Fruit fly (Drosophila melanogaster) whole organism, adult: Measurements from ENCODE around the gene CG33668.
"Not testable (repeated sequence)": the region's sequence is repeated elsewhere in the genome, so short reads cannot be mapped to it uniquely, and the experiment has no call there.

Experiments
- CG12768 ChIP-seq: fragments of 200-800 bp; sonication (Bioruptor generic); optimal IDR thresholded peaks from 2 replicates; lab custom pipeline; 2017; ENCODE audit warnings: missing biosample characterization, missing genetic modification characterization, mild to moderate bottlenecking, moderate library complexity, missing genetic modification reagents
- CG14711 ChIP-seq: fragments of 200-800 bp; sonication (Bioruptor generic); optimal IDR thresholded peaks from 2 replicates; lab custom pipeline; 2018; ENCODE audit warnings: missing biosample characterization, mild to moderate bottlenecking, missing genetic modification characterization, moderate library complexity
- CG33017 ChIP-seq: fragments of 200-800 bp; sonication (Bioruptor generic); optimal IDR thresholded peaks from 2 replicates; lab custom pipeline; 2018; ENCODE audit warnings: missing biosample characterization, mild to moderate bottlenecking, missing genetic modification characterization, moderate library complexity
- CG7045 ChIP-seq: fragments of 200-800 bp; sonication (Bioruptor generic); optimal IDR thresholded peaks from 2 replicates; lab custom pipeline; 2017; ENCODE audit warnings: missing biosample characterization, mild to moderate bottlenecking, missing genetic modification characterization
- Crg-1 ChIP-seq: fragments of 200-800 bp; sonication (Bioruptor generic); optimal IDR thresholded peaks from 2 replicates; lab custom pipeline; 2016; ENCODE audit warnings: missing biosample characterization, missing genetic modification characterization
- Hr96 ChIP-seq: fragments of 200-800 bp; sonication (Bioruptor generic); optimal IDR thresholded peaks from 2 replicates; lab custom pipeline; 2016; ENCODE audit warnings: missing biosample characterization, missing genetic modification characterization
- Mnt ChIP-seq: fragments of 200-800 bp; sonication (Bioruptor generic); optimal IDR thresholded peaks from 2 replicates; lab custom pipeline; 2016; ENCODE audit warnings: missing biosample characterization, mild to moderate bottlenecking, missing genetic modification characterization
- bab1 ChIP-seq: fragments of 200-800 bp; sonication (Bioruptor generic); optimal IDR thresholded peaks from 3 replicates; lab custom pipeline; 2019; ENCODE audit warnings: missing biosample characterization, mild to moderate bottlenecking, missing genetic modification characterization, moderate library complexity
- cic ChIP-seq: fragments of 200-800 bp; sonication (Bioruptor generic); optimal IDR thresholded peaks from 2 replicates; lab custom pipeline; 2017; ENCODE audit warnings: missing biosample characterization, mild to moderate bottlenecking, missing genetic modification characterization, moderate library complexity
- kay ChIP-seq: fragments of 200-800 bp; sonication (Bioruptor generic); peaks from one replicate; lab custom pipeline; 2016; ENCODE audit warnings: missing biosample characterization, missing genetic modification characterization, borderline replicate concordance
- ovo ChIP-seq: fragments of 200-800 bp; sonication (Bioruptor generic); optimal IDR thresholded peaks from 2 replicates; lab custom pipeline; 2016; ENCODE audit warnings: missing biosample characterization, missing genetic modification characterization
- pad ChIP-seq: fragments of 200-800 bp; sonication (Bioruptor generic); optimal IDR thresholded peaks from 3 replicates; lab custom pipeline; 2017; ENCODE audit warnings: missing biosample characterization, missing genetic modification characterization, mild to moderate bottlenecking, moderate library complexity, missing genetic modification reagents

dm6 chrX:6383920-6384319, 35.3 kb downstream of the CG33668 start, which contains the start of gene CG33664:
- TF ChIP-seq CG33017 (tag; lab: Kevin White, UChicago); cic; CG7045 (GFP tag; lab: Kevin White, UChicago); kay (GFP tag; lab: Kevin White, UChicago); Hr96; Crg-1 (GFP tag; lab: Kevin White, UChicago); CG14711 (tag; lab: Kevin White, UChicago); pad (GFP tag; lab: Kevin White, UChicago); ovo (GFP tag; lab: Kevin White, UChicago); CG12768; Mnt (GFP tag; lab: Kevin White, UChicago); bab1 (GFP tag; lab: Kevin White, UChicago): not testable (repeated sequence)
